Worm (Caenorhabditis elegans) whole organism, L4 larva: ENCODE data around the gene clpf-1.

ENCODE experiments used
- F26F4.8 ChIP-seq: fragments of 200-800 bp; sonication (Bioruptor generic); conservative IDR thresholded peaks from 2 replicates; pipeline ENCODE4 v1.3.6; 2022; ENCODE audit warnings: missing genetic modification characterization, missing compliant biosample characterization
- T20F7.1 ChIP-seq: fragments of 200-800 bp; sonication (Bioruptor generic); optimal IDR thresholded peaks from 2 replicates; lab custom pipeline; 2018; ENCODE audit warnings: mild to moderate bottlenecking, missing genetic modification characterization, missing compliant biosample characterization
- aha-1 ChIP-seq: fragments of 150-350 bp; peaks from one replicate; lab custom pipeline; 2014; ENCODE audit warnings: missing biosample characterization, missing genetic modification characterization
- attf-4 ChIP-seq: sonication (generic microtip); optimal IDR thresholded peaks from 3 replicates; lab custom pipeline; 2017; ENCODE audit warnings: missing biosample characterization, missing genetic modification characterization
- ceh-20 ChIP-seq: fragments of 200-800 bp; sonication (Bioruptor generic); IDR thresholded peaks from 2 replicates; pipeline ENCODE4 v1.3.6; 2022; ENCODE audit warnings: missing genetic modification reagents, missing genetic modification characterization, missing compliant biosample characterization
- ceh-62 ChIP-seq: sonication (generic microtip); optimal IDR thresholded peaks from 2 replicates; lab custom pipeline; 2017; ENCODE audit warnings: missing biosample characterization, missing genetic modification characterization
- dpl-1 ChIP-seq: fragments of 150-350 bp; optimal IDR thresholded peaks from 2 replicates; lab custom pipeline; 2014; ENCODE audit warnings: missing biosample characterization, missing genetic modification reagents, missing genetic modification characterization
- hlh-30 ChIP-seq: sonication (generic microtip); optimal IDR thresholded peaks from 2 replicates; lab custom pipeline; 2017; ENCODE audit warnings: antibody characterized with exemption, mild to moderate bottlenecking, missing genetic modification characterization, missing compliant biosample characterization; ENCODE audit not compliant: insufficient read depth
- nhr-10 ChIP-seq: fragments of 150-350 bp; optimal IDR thresholded peaks from 2 replicates; lab custom pipeline; 2014; ENCODE audit warnings: missing biosample characterization, missing genetic modification characterization
- pha-4 ChIP-seq, 2 experiments: fragments of 150-350 bp in 1 of 2; fragments of 200-800 bp in 1 of 2; sonication (Bioruptor generic) in 1 of 2; IDR thresholded peaks in 1 of 2; optimal IDR thresholded peaks in 1 of 2; 2 replicates each; pipeline versions ENCODE4 v1.3.6 to Lab custom; 2014 to 2022; ENCODE audit warnings: missing genetic modification characterization in 2 of 2, missing genetic modification reagents in 2 of 2, missing biosample characterization in 1 of 2, missing compliant biosample characterization in 1 of 2
- php-3 ChIP-seq: fragments of 200-800 bp; sonication (Bioruptor generic); IDR thresholded peaks from 2 replicates; pipeline ENCODE4 v1.3.6; 2022; ENCODE audit warnings: missing genetic modification reagents, missing genetic modification characterization, missing compliant biosample characterization
- rbr-2 ChIP-seq: sonication (generic microtip); optimal IDR thresholded peaks from 2 replicates; lab custom pipeline; 2016; ENCODE audit warnings: missing genotype, missing genetic modification characterization, missing compliant biosample characterization
- sdz-12 ChIP-seq: fragments of 200-800 bp; sonication (Bioruptor generic); optimal IDR thresholded peaks from 2 replicates; lab custom pipeline; 2018; ENCODE audit warnings: mild to moderate bottlenecking, missing genetic modification characterization, missing compliant biosample characterization
- spr-3 ChIP-seq: fragments of 200-800 bp; sonication (Bioruptor generic); optimal IDR thresholded peaks from 2 replicates; lab custom pipeline; 2018; ENCODE audit warnings: mild to moderate bottlenecking, missing genetic modification characterization, missing compliant biosample characterization
- unc-62 ChIP-seq, 3 experiments: fragments of 150-350 bp in 1 of 3; sonication (generic microtip); optimal IDR thresholded peaks in 2 of 3; peaks in 1 of 3; 1 replicate in 1 of 3; 2 replicates in 2 of 3; lab custom pipeline; 2014 to 2017; ENCODE audit warnings: missing biosample characterization in 3 of 3, missing genetic modification characterization in 3 of 3, missing genetic modification reagents in 3 of 3, missing genotype in 1 of 3
- vab-7 ChIP-seq: fragments of 200-800 bp; sonication (Bioruptor generic); IDR thresholded peaks from 2 replicates; pipeline ENCODE4 v1.3.6; 2022; ENCODE audit warnings: missing genetic modification reagents, missing genetic modification characterization, missing compliant biosample characterization

The clpf-1 gene

ce11 chrIII:3435152-3435551 lies 37.6 kb downstream of the clpf-1 start (continued):
- TF ChIP-seq dpl-1 (GFP tag; lab: Kevin White, UChicago), result no peak
- no peak for TF ChIP-seq php-3
- no peak for TF ChIP-seq F26F4.8 (GFP tag; lab: Robert Waterston, UW)
- TF ChIP-seq vab-7 (GFP tag; lab: Robert Waterston, UW), result no peak
- no peak for TF ChIP-seq pha-4 (GFP tag; IDR thresholded peaks at IDR 0.05; lab: Robert Waterston, UW)
- TF ChIP-seq pha-4 (tag; optimal IDR thresholded peaks at IDR 0.05; lab: Kevin White, UChicago), result no peak
- TF ChIP-seq spr-3 (GFP tag; lab: Kevin White, UChicago), result no peak
- TF ChIP-seq T20F7.1 (GFP tag; lab: Kevin White, UChicago), result no peak
- no peak for TF ChIP-seq sdz-12

ce11 chrIII:3437139-3437538 lies 39.6 kb downstream of the clpf-1 start:
- TF ChIP-seq ceh-62 (no peak), attf-4 (tag; lab: Kevin White, UChicago) (no peak), rbr-2 (tag; lab: Kevin White, UChicago) (peak; percentile 2), aha-1 (tag; lab: Kevin White, UChicago) (peak; percentile 93), ceh-20 (0 out of 2 replicates have a peak, but pooled peaks have one; percentile 40), unc-62 (GFP tag; optimal IDR thresholded peaks at IDR 0.05 in 1 of 2; lab: Kevin White, UChicago) (peak in 1 of 2 experiments; percentile 28), unc-62 (tag; optimal IDR thresholded peaks at IDR 0.05; lab: Kevin White, UChicago) (no peak), hlh-30 (tag; lab: Kevin White, UChicago) (no peak)

- TF ChIP-seq nhr-10 (tag; lab: Kevin White, UChicago), result no peak
- peak; percentile 90 for TF ChIP-seq aha-1 (tag; lab: Kevin White, UChicago)
These were observed 46.6 kb downstream of the clpf-1 start, which contains the start of gene spe-41 for ce11 chrIII:3444139-3444538. Gene spe-41, minus strand, starts transcription at chrIII:3444210.
